Fruit fly (Drosophila melanogaster) whole organism, adult: Measurements from ENCODE around the gene Lcp65Aa.

Experiments
- CG11617 ChIP-seq: fragments of 200-800 bp; sonication (Bioruptor generic); optimal IDR thresholded peaks from 2 replicates; lab custom pipeline; 2017; ENCODE audit warnings: mild to moderate bottlenecking, missing biosample characterization, missing genetic modification reagents, missing genetic modification characterization
- Crg-1 ChIP-seq: fragments of 200-800 bp; sonication (Bioruptor generic); optimal IDR thresholded peaks from 2 replicates; lab custom pipeline; 2016; ENCODE audit warnings: missing biosample characterization, missing genetic modification characterization
- Mnt ChIP-seq: fragments of 200-800 bp; sonication (Bioruptor generic); optimal IDR thresholded peaks from 2 replicates; lab custom pipeline; 2016; ENCODE audit warnings: missing biosample characterization, mild to moderate bottlenecking, missing genetic modification characterization
- bab1 ChIP-seq: fragments of 200-800 bp; sonication (Bioruptor generic); optimal IDR thresholded peaks from 3 replicates; lab custom pipeline; 2019; ENCODE audit warnings: missing biosample characterization, mild to moderate bottlenecking, missing genetic modification characterization, moderate library complexity
- cnc ChIP-seq, 2 experiments: fragments of >200 bp; optimal IDR thresholded peaks; 2 replicates each; lab custom pipeline; 2017
- ovo ChIP-seq: fragments of 200-800 bp; sonication (Bioruptor generic); optimal IDR thresholded peaks from 2 replicates; lab custom pipeline; 2016; ENCODE audit warnings: missing biosample characterization, missing genetic modification characterization
- tj ChIP-seq: fragments of 200-800 bp; sonication (Bioruptor generic); optimal IDR thresholded peaks from 3 replicates; lab custom pipeline; 2017; ENCODE audit warnings: missing biosample characterization, mild to moderate bottlenecking, missing genetic modification characterization, moderate library complexity

DNA sequence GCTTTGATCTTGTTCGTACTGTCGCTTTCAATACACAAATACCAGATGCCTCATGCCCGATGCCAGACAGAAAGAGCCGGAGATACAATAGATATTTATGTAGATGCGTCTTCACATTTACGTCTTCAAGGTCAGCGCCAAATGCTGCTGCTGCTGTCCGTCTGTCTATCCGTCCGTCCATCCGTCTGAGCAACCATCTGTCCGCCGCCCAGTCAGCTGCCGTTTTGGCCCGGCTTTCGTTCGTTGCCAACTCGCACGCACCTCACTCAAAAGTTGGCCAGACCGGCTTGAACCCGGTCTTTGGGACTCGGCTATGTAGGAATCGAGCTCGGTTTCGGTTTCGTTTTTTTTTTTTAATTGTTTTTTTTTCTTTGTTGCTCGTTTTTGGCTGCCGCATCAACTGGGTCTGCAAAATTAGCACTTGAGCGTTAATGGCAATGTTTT is 3.9 kb downstream of the Lcp65Aa start:
- no peak for TF ChIP-seq cnc (optimal IDR thresholded peaks at IDR 0.05; lab: Kevin White, UChicago)
- no peak for TF ChIP-seq tj (GFP tag; lab: Kevin White, UChicago)
- TF ChIP-seq bab1 = no peak
- no peak for TF ChIP-seq CG11617
- TF ChIP-seq Mnt (GFP tag; lab: Kevin White, UChicago) = no peak
- no peak for TF ChIP-seq ovo (GFP tag; lab: Kevin White, UChicago)
- TF ChIP-seq Crg-1 (GFP tag; lab: Kevin White, UChicago) = no peak
